Fruit fly (Drosophila melanogaster) whole organism, prepupa: ENCODE results near the gene CG18063.
A peak's percentile ranks its signal among the peaks of the same experiment; 100 is the strongest.

Source experiments
- Blimp-1 ChIP-seq: fragments of 200-800 bp; sonication (Bioruptor generic); optimal IDR thresholded peaks from 3 replicates; lab custom pipeline; 2017; ENCODE audit warnings: missing biosample characterization, missing genetic modification characterization, mild to moderate bottlenecking, moderate library complexity, missing genetic modification reagents
- CG10631 ChIP-seq: fragments of 200-800 bp; sonication (Bioruptor generic); optimal IDR thresholded peaks from 2 replicates; lab custom pipeline; 2016; ENCODE audit warnings: missing biosample characterization, missing genetic modification characterization
- CG10669 ChIP-seq: fragments of 200-800 bp; sonication (Bioruptor generic); optimal IDR thresholded peaks from 3 replicates; lab custom pipeline; 2018; ENCODE audit warnings: missing biosample characterization, mild to moderate bottlenecking, missing genetic modification characterization, moderate library complexity
- CG11762 ChIP-seq: fragments of 200-800 bp; sonication (Bioruptor generic); optimal IDR thresholded peaks from 3 replicates; lab custom pipeline; 2016; ENCODE audit warnings: missing biosample characterization, missing genetic modification characterization; ENCODE audit not compliant: insufficient read depth
- CG11902 ChIP-seq: fragments of 200-800 bp; sonication (Bioruptor generic); optimal IDR thresholded peaks from 3 replicates; lab custom pipeline; 2016; ENCODE audit warnings: missing biosample characterization, missing genetic modification characterization
- CG15336 ChIP-seq: fragments of 200-800 bp; sonication (Bioruptor generic); IDR thresholded peaks from 2 replicates; pipeline ENCODE4 v1.3.6; 2022; ENCODE audit warnings: missing biosample characterization, missing genetic modification characterization
- CG1621 ChIP-seq: fragments of 200-800 bp; sonication (Bioruptor generic); optimal IDR thresholded peaks from 3 replicates; lab custom pipeline; 2018; ENCODE audit warnings: missing biosample characterization, mild to moderate bottlenecking, missing genetic modification characterization
- CG3032 ChIP-seq: fragments of 200-800 bp; optimal IDR thresholded peaks from 2 replicates; lab custom pipeline; 2019; ENCODE audit warnings: missing biosample characterization, mild to moderate bottlenecking, missing genetic modification characterization, moderate library complexity
- CG31627 ChIP-seq: fragments of 200-800 bp; sonication (Bioruptor generic); optimal IDR thresholded peaks from 3 replicates; lab custom pipeline; 2016; ENCODE audit warnings: missing biosample characterization, missing genetic modification characterization
- CG32006 ChIP-seq: fragments of 200-800 bp; sonication (Bioruptor generic); optimal IDR thresholded peaks from 3 replicates; lab custom pipeline; 2017; ENCODE audit warnings: missing biosample characterization, mild to moderate bottlenecking, missing genetic modification characterization
- CG34406 ChIP-seq: fragments of 200-800 bp; sonication (Bioruptor generic); optimal IDR thresholded peaks from 3 replicates; lab custom pipeline; 2016; ENCODE audit warnings: missing biosample characterization, missing genetic modification characterization
- CG3919 ChIP-seq: fragments of 200-800 bp; sonication (Bioruptor generic); optimal IDR thresholded peaks from 3 replicates; lab custom pipeline; 2016; ENCODE audit warnings: missing biosample characterization, missing genetic modification characterization
- CG6163 ChIP-seq: fragments of 200-800 bp; sonication (Bioruptor generic); IDR thresholded peaks from 3 replicates; pipeline ENCODE4 v1.3.6; 2022; ENCODE audit warnings: missing biosample characterization, missing genetic modification characterization
- CG6276 ChIP-seq: fragments of 200-800 bp; sonication (Bioruptor generic); optimal IDR thresholded peaks from 2 replicates; lab custom pipeline; 2017; ENCODE audit warnings: missing biosample characterization, mild to moderate bottlenecking, missing genetic modification characterization
- CG6792 ChIP-seq: fragments of 200-800 bp; sonication (Bioruptor generic); optimal IDR thresholded peaks from 3 replicates; lab custom pipeline; 2016; ENCODE audit warnings: missing biosample characterization, missing genetic modification characterization
- CG6808 ChIP-seq: fragments of 200-800 bp; sonication (Bioruptor generic); optimal IDR thresholded peaks from 3 replicates; lab custom pipeline; 2017; ENCODE audit warnings: missing biosample characterization, missing genetic modification characterization, mild to moderate bottlenecking, moderate library complexity, missing genetic modification reagents
- CG8119 ChIP-seq: fragments of 200-800 bp; sonication (Bioruptor generic); IDR thresholded peaks from 3 replicates; pipeline ENCODE4 v1.3.6; 2022; ENCODE audit warnings: missing biosample characterization, missing genetic modification characterization
- CG8319 ChIP-seq: fragments of 200-800 bp; sonication (Bioruptor generic); optimal IDR thresholded peaks from 3 replicates; lab custom pipeline; 2016; ENCODE audit warnings: missing biosample characterization, missing genetic modification characterization
- CG8632 ChIP-seq: fragments of 200-800 bp; sonication (Bioruptor generic); optimal IDR thresholded peaks from 3 replicates; lab custom pipeline; 2016; ENCODE audit warnings: missing biosample characterization, missing genetic modification characterization
- CG9139 ChIP-seq: fragments of 200-800 bp; sonication (Bioruptor generic); optimal IDR thresholded peaks from 3 replicates; lab custom pipeline; 2017; ENCODE audit warnings: missing biosample characterization, mild to moderate bottlenecking, missing genetic modification characterization
- Eip75B ChIP-seq: fragments of 200-800 bp; sonication (Bioruptor generic); optimal IDR thresholded peaks from 3 replicates; lab custom pipeline; 2016; ENCODE audit warnings: missing biosample characterization, missing genetic modification characterization
- Eip78C ChIP-seq: fragments of 200-800 bp; sonication (Bioruptor generic); peaks from one replicate; lab custom pipeline; 2016; ENCODE audit warnings: missing biosample characterization, missing genetic modification characterization
- Eip93F ChIP-seq: fragments of 200-800 bp; sonication (Bioruptor generic); optimal IDR thresholded peaks from 2 replicates; lab custom pipeline; 2016; ENCODE audit warnings: missing biosample characterization, mild to moderate bottlenecking, missing genetic modification characterization
- Ets96B ChIP-seq: fragments of 200-800 bp; optimal IDR thresholded peaks from 2 replicates; lab custom pipeline; 2019; ENCODE audit warnings: missing biosample characterization, mild to moderate bottlenecking, missing genetic modification characterization, moderate library complexity
- Gug ChIP-seq: fragments of 200-800 bp; sonication (Bioruptor generic); IDR thresholded peaks from 2 replicates; pipeline ENCODE4 v1.3.6; 2022; ENCODE audit warnings: missing biosample characterization, missing genetic modification characterization
- Hr38 ChIP-seq: sonication (Bioruptor generic); optimal IDR thresholded peaks from 2 replicates; lab custom pipeline; 2016; ENCODE audit warnings: missing biosample characterization, missing genetic modification characterization
- Hr39 ChIP-seq: fragments of 200-800 bp; sonication (Bioruptor generic); optimal IDR thresholded peaks from 2 replicates; lab custom pipeline; 2016; ENCODE audit warnings: missing biosample characterization, missing genetic modification characterization
- Lpt ChIP-seq: fragments of 200-800 bp; sonication (Bioruptor generic); optimal IDR thresholded peaks from 3 replicates; lab custom pipeline; 2016; ENCODE audit warnings: missing biosample characterization, missing genetic modification characterization
- Met ChIP-seq: fragments of 200-800 bp; sonication (Bioruptor generic); optimal IDR thresholded peaks from 3 replicates; lab custom pipeline; 2016; ENCODE audit warnings: missing biosample characterization, missing genetic modification characterization
- OdsH ChIP-seq: fragments of 200-800 bp; sonication (Bioruptor generic); optimal IDR thresholded peaks from 3 replicates; lab custom pipeline; 2016; ENCODE audit warnings: missing biosample characterization, missing genetic modification characterization
- Sox102F ChIP-seq: fragments of 200-800 bp; sonication (Bioruptor generic); optimal IDR thresholded peaks from 2 replicates; lab custom pipeline; 2016; ENCODE audit warnings: missing biosample characterization, mild to moderate bottlenecking, missing genetic modification characterization
- Sox14 ChIP-seq: fragments of 200-800 bp; sonication (Bioruptor generic); optimal IDR thresholded peaks from 3 replicates; lab custom pipeline; 2016; ENCODE audit warnings: missing biosample characterization, missing genetic modification characterization
- Sox15 ChIP-seq: fragments of 200-800 bp; sonication (Bioruptor generic); optimal IDR thresholded peaks from 3 replicates; lab custom pipeline; 2016; ENCODE audit warnings: missing biosample characterization, missing genetic modification characterization
- achi ChIP-seq: fragments of 200-800 bp; sonication (Bioruptor generic); optimal IDR thresholded peaks from 3 replicates; lab custom pipeline; 2016; ENCODE audit warnings: missing biosample characterization, missing genetic modification characterization
- acj6 ChIP-seq: fragments of 200-800 bp; sonication (Bioruptor generic); optimal IDR thresholded peaks from 3 replicates; lab custom pipeline; 2016; ENCODE audit warnings: missing biosample characterization, missing genetic modification characterization
- cyc ChIP-seq: fragments of 200-800 bp; sonication (Bioruptor generic); optimal IDR thresholded peaks from 3 replicates; lab custom pipeline; 2016; ENCODE audit warnings: missing biosample characterization, missing genetic modification characterization
- dac ChIP-seq: fragments of 200-800 bp; sonication (Bioruptor generic); optimal IDR thresholded peaks from 2 replicates; lab custom pipeline; 2017; ENCODE audit warnings: missing biosample characterization, mild to moderate bottlenecking, missing genetic modification characterization
- eg ChIP-seq: fragments of 200-800 bp; sonication (Bioruptor generic); IDR thresholded peaks from 3 replicates; pipeline ENCODE4 v1.3.6; 2022; ENCODE audit warnings: missing biosample characterization, missing genetic modification characterization
- fd59A ChIP-seq: fragments of 200-800 bp; sonication (Bioruptor generic); optimal IDR thresholded peaks from 2 replicates; lab custom pipeline; 2017; ENCODE audit warnings: missing biosample characterization, mild to moderate bottlenecking, missing genetic modification characterization, missing genetic modification reagents
- fd85E ChIP-seq: fragments of 200-800 bp; sonication (Bioruptor generic); optimal IDR thresholded peaks from 3 replicates; lab custom pipeline; 2016; ENCODE audit warnings: missing biosample characterization, missing genetic modification characterization
- fkh ChIP-seq: fragments of 200-800 bp; sonication (Bioruptor generic); optimal IDR thresholded peaks from 3 replicates; lab custom pipeline; 2017; ENCODE audit warnings: missing biosample characterization, mild to moderate bottlenecking, missing genetic modification characterization, moderate library complexity
- lz ChIP-seq: fragments of 200-800 bp; sonication (Bioruptor generic); optimal IDR thresholded peaks from 3 replicates; lab custom pipeline; 2016; ENCODE audit warnings: missing biosample characterization, missing genetic modification characterization
- pdm3 ChIP-seq: fragments of 200-800 bp; sonication (Bioruptor generic); optimal IDR thresholded peaks from 3 replicates; lab custom pipeline; 2016; ENCODE audit warnings: missing biosample characterization, missing genetic modification characterization
- svp ChIP-seq: fragments of 200-800 bp; sonication (Bioruptor generic); peaks from one replicate; lab custom pipeline; 2016; ENCODE audit warnings: missing biosample characterization, missing genetic modification characterization
- topi ChIP-seq: fragments of 200-800 bp; sonication (Bioruptor generic); optimal IDR thresholded peaks from 3 replicates; lab custom pipeline; 2016; ENCODE audit warnings: missing biosample characterization, missing genetic modification characterization
- vri ChIP-seq: fragments of 200-800 bp; sonication (Bioruptor generic); optimal IDR thresholded peaks from 3 replicates; lab custom pipeline; 2016; ENCODE audit warnings: missing biosample characterization, mild to moderate bottlenecking, missing genetic modification characterization

CG18063 gene

dm6 chr2L:15912008-15912900 lies 45.4 kb upstream of the CG18063 start (continued):
- TF ChIP-seq CG32006 (GFP tag; lab: Kevin White, UChicago) (peak; percentile 86), Eip78C (peak; percentile 94), CG10631 (GFP tag; lab: Kevin White, UChicago) (peak; percentile 85), acj6 (GFP tag; lab: Kevin White, UChicago) (peak; percentile 77), fkh (peak; percentile 90), eg (peak; percentile 87), dac (GFP tag; lab: Kevin White, UChicago) (peak; percentile 49), pdm3 (GFP tag; lab: Kevin White, UChicago) (peak; percentile 67), achi (GFP tag; lab: Kevin White, UChicago) (peak; percentile 88), CG6276 (GFP tag; lab: Kevin White, UChicago) (peak; percentile 65), CG3919 (GFP tag; lab: Kevin White, UChicago) (peak; percentile 69), Ets96B (tag; lab: Kevin White, UChicago) (peak; percentile 65), Blimp-1 (GFP tag; lab: Kevin White, UChicago) (no peak), CG8319 (GFP tag; lab: Kevin White, UChicago) (peak; percentile 68), Hr38 (GFP tag; lab: Kevin White, UChicago) (no peak), Hr39 (GFP tag; lab: Kevin White, UChicago) (peak; percentile 77), Met (GFP tag; lab: Kevin White, UChicago) (peak; percentile 19), Eip75B (GFP tag; lab: Kevin White, UChicago) (no peak), CG11902 (peak; percentile 75), CG34406 (GFP tag; lab: Kevin White, UChicago) (peak; percentile 85), CG10669 (GFP tag; lab: Kevin White, UChicago) (peak; percentile 56), CG8119 (GFP tag; lab: Robert Waterston, UW) (peak; percentile 91), CG11762 (peak; percentile 67), lz (peak; percentile 69), vri (GFP tag; lab: Kevin White, UChicago) (peak; percentile 99), Eip93F (GFP tag; lab: Kevin White, UChicago) (no peak), CG8632 (GFP tag; lab: Kevin White, UChicago) (peak; percentile 77), CG6163 (GFP tag; lab: Robert Waterston, UW) (peak; percentile 62; the same call in 2 of the 3 replicates), topi (GFP tag; lab: Kevin White, UChicago) (peak; percentile 68), CG6808 (GFP tag; lab: Kevin White, UChicago) (peak; percentile 43), OdsH (GFP tag; lab: Kevin White, UChicago) (peak; percentile 91), cyc (peak; percentile 68), Lpt (GFP tag; lab: Kevin White, UChicago) (peak; percentile 54), Sox102F (peak; percentile 39), fd59A (GFP tag; lab: Kevin White, UChicago) (peak; percentile 47), CG1621 (no peak), svp (peak; percentile 49), CG9139 (GFP tag; lab: Kevin White, UChicago) (no peak)

dm6 chr2L:15912901-15913673 lies 44.6 kb upstream of the CG18063 start:
- TF ChIP-seq fd85E (GFP tag; lab: Kevin White, UChicago) (no peak), cyc (peak; percentile 0), Eip78C (peak; percentile 45), acj6 (GFP tag; lab: Kevin White, UChicago) (peak; percentile 19), CG3032 (no peak), CG15336 (GFP tag; lab: Robert Waterston, UW) (no peak), Sox14 (GFP tag; lab: Kevin White, UChicago) (peak; percentile 1), CG32006 (GFP tag; lab: Kevin White, UChicago) (peak; percentile 36), Blimp-1 (GFP tag; lab: Kevin White, UChicago) (no peak), CG1621 (peak; percentile 92), Gug (GFP tag; lab: Robert Waterston, UW) (no peak), Sox15 (GFP tag; lab: Kevin White, UChicago) (peak; percentile 35), fkh (peak; percentile 95), eg (peak; percentile 8; the same call in 1 of the 3 replicates), CG6276 (GFP tag; lab: Kevin White, UChicago) (no peak), vri (GFP tag; lab: Kevin White, UChicago) (peak; percentile 96), Eip75B (GFP tag; lab: Kevin White, UChicago) (no peak), CG10631 (GFP tag; lab: Kevin White, UChicago) (peak; percentile 30), OdsH (GFP tag; lab: Kevin White, UChicago) (peak; percentile 9), CG6163 (GFP tag; lab: Robert Waterston, UW) (no peak), CG31627 (GFP tag; lab: Kevin White, UChicago) (peak; percentile 22), Eip93F (GFP tag; lab: Kevin White, UChicago) (peak; percentile 18), CG6792 (GFP tag; lab: Kevin White, UChicago) (peak; percentile 6)
